Fruit fly (Drosophila melanogaster): ENCODE results near the gene CG43117.

CG43117 gene

dm6 chr3R:26463558-26463957 is 9.0 kb downstream of the CG43117 start:
- TF ChIP-seq usp (GFP tag; optimal IDR thresholded peaks at IDR 0.05) (no peak), EcR (GFP tag; optimal IDR thresholded peaks at IDR 0.05) (no peak), psq (optimal IDR thresholded peaks at IDR 0.05) (no peak), CG8478 (optimal IDR thresholded peaks at IDR 0.05) (no peak), pan (optimal IDR thresholded peaks at IDR 0.05) (no peak), Dll (optimal IDR thresholded peaks at IDR 0.05) (no peak)

DNA sequence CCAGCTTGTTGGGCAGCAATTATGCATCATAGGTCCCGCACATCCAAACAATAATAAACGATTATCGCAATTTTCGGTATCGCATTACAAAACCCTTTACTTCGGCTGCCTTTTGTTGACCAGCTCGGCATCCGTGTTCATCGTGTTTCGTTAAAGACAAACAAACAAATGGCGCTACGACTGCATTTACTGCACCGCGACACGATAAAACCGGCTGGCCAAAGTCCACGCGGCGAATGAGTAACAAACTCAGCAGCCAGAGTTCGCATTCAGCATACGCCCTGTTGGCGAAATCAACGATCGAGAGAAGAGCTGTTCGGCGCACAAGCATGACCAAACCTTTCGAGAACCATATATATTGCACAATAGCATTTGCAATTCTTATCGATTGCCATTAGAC is 9.8 kb downstream of the CG43117 start:
- TF ChIP-seq usp (GFP tag; optimal IDR thresholded peaks at IDR 0.05) (no peak), CG8478 (optimal IDR thresholded peaks at IDR 0.05) (no peak), pan (optimal IDR thresholded peaks at IDR 0.05) (no peak), EcR (GFP tag; optimal IDR thresholded peaks at IDR 0.05) (no peak), Dll (optimal IDR thresholded peaks at IDR 0.05) (no peak), psq (optimal IDR thresholded peaks at IDR 0.05) (no peak)

- TF ChIP-seq CG8478 (optimal IDR thresholded peaks at IDR 0.05), result no peak
- TF ChIP-seq EcR (GFP tag; optimal IDR thresholded peaks at IDR 0.05), result no peak
- no peak for TF ChIP-seq pan (optimal IDR thresholded peaks at IDR 0.05)
- TF ChIP-seq usp (GFP tag; optimal IDR thresholded peaks at IDR 0.05), result no peak
- TF ChIP-seq Dll (optimal IDR thresholded peaks at IDR 0.05), result no peak
- no peak for TF ChIP-seq psq (optimal IDR thresholded peaks at IDR 0.05)
These were observed 10.5 kb downstream of the CG43117 start for dm6 chr3R:26465121-26465520.

dm6 chr3R:26478040-26478439 is 23.4 kb downstream of the CG43117 start:
- TF ChIP-seq psq (optimal IDR thresholded peaks at IDR 0.05), result no peak

DNA sequence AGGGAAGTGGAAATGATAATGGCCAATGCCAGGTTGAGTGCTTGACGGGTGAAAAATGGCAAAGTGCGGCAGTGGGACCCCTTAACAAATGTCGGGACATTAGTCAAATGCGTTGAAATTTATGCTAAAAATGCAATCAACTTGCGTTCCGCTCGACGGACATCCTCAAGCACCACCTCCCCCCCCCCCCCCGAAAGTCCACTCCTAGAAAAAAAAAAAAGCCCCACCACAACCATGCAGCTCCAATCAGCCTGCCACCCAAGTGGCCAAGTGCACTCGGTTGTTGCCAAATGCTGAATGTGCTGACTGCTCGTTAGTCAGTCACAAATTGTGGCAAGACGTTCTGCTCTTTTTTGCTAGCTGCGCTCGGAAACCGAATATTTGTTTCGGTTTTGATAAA is 24.1 kb downstream of the CG43117 start:
- no peak for TF ChIP-seq usp (GFP tag; optimal IDR thresholded peaks at IDR 0.05)
- TF ChIP-seq psq (optimal IDR thresholded peaks at IDR 0.05), result no peak
- TF ChIP-seq CG8478 (optimal IDR thresholded peaks at IDR 0.05), result no peak
- no peak for TF ChIP-seq Dll (optimal IDR thresholded peaks at IDR 0.05)
- no peak for TF ChIP-seq EcR (GFP tag; optimal IDR thresholded peaks at IDR 0.05)
- TF ChIP-seq pan (optimal IDR thresholded peaks at IDR 0.05), result no peak

DNA sequence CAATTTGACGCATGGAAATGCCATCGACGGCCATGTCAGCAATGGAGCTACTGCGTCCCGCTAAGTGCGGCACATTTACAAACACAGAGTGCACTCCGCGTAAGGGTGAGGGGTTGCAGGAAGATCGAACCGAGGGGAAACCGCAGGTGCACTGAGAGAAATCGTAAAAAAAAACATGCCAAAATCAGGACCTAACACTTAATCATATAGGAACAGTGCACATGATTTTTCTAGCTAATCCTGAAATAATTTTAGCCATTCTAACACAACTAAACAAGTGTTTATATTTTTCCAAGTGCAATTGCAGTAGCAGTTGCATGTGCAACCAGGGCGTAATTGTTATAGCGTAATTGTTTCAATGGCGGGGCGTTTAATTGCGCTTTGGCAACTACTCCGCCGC is 24.6 kb downstream of the CG43117 start:
- TF ChIP-seq CG8478 (optimal IDR thresholded peaks at IDR 0.05) (no peak), EcR (GFP tag; optimal IDR thresholded peaks at IDR 0.05) (no peak), pan (optimal IDR thresholded peaks at IDR 0.05) (no peak), psq (optimal IDR thresholded peaks at IDR 0.05) (no peak), Dll (optimal IDR thresholded peaks at IDR 0.05) (no peak), usp (GFP tag; optimal IDR thresholded peaks at IDR 0.05) (no peak)

DNA sequence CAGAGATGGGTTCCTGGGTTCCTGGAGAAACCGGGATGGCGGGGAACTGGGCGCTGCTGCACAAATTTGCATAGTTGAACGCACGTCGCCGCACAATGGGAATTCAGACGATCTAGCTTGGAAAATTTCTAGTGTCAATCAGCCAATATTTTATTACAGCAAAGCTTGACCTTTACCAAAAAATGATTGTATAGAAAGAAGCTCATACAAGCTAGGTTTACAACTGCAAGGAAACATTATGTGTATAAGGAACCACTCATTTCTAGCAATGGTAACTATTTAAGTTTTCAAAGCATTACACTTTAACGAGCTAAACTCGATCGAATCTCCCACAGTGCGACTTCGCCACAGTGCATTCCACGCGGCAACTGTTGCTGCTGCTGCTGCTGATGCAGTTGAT is 25.8 kb downstream of the CG43117 start:
- TF ChIP-seq EcR (GFP tag; optimal IDR thresholded peaks at IDR 0.05) (no peak), usp (GFP tag; optimal IDR thresholded peaks at IDR 0.05) (no peak), psq (optimal IDR thresholded peaks at IDR 0.05) (no peak), pan (optimal IDR thresholded peaks at IDR 0.05) (no peak), CG8478 (optimal IDR thresholded peaks at IDR 0.05) (no peak), Dll (optimal IDR thresholded peaks at IDR 0.05) (no peak)

- TF ChIP-seq CG8478 (optimal IDR thresholded peaks at IDR 0.05) (no peak), EcR (GFP tag; optimal IDR thresholded peaks at IDR 0.05) (no peak), psq (optimal IDR thresholded peaks at IDR 0.05) (no peak), usp (GFP tag; optimal IDR thresholded peaks at IDR 0.05) (no peak)
These were observed 26.6 kb downstream of the CG43117 start for dm6 chr3R:26481231-26481630.

DNA sequence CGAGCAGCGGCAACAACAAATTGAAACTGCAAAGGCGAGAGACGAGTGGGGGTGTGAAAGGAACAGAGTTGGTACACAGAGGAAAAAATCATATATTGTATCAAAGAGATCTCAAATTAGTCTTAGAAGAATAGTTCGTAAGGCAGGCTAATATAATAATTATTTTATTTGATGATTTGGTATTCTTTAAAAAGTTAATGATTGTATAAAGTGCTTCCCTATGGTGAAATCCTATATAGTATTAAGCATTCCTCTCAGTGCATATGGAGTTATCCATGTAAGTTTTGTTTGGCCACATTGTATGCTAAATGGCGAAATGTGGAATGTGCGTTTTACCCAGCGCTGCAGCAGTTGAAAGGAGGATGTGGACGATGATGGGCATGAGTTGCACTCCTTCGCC is 29.1 kb downstream of the CG43117 start:
- TF ChIP-seq psq (optimal IDR thresholded peaks at IDR 0.05) (no peak), CG8478 (optimal IDR thresholded peaks at IDR 0.05) (no peak), usp (GFP tag; optimal IDR thresholded peaks at IDR 0.05) (no peak), EcR (GFP tag; optimal IDR thresholded peaks at IDR 0.05) (no peak), pan (optimal IDR thresholded peaks at IDR 0.05) (no peak), Dll (optimal IDR thresholded peaks at IDR 0.05) (no peak)

- TF ChIP-seq usp (GFP tag; optimal IDR thresholded peaks at IDR 0.05) (no peak), EcR (GFP tag; optimal IDR thresholded peaks at IDR 0.05) (no peak), CG8478 (optimal IDR thresholded peaks at IDR 0.05) (no peak), pan (optimal IDR thresholded peaks at IDR 0.05) (no peak), Dll (optimal IDR thresholded peaks at IDR 0.05) (no peak), psq (optimal IDR thresholded peaks at IDR 0.05) (no peak)
These were observed 29.9 kb downstream of the CG43117 start for dm6 chr3R:26484511-26484910.

- TF ChIP-seq EcR (GFP tag; optimal IDR thresholded peaks at IDR 0.05) (no peak), usp (GFP tag; optimal IDR thresholded peaks at IDR 0.05) (no peak), pan (optimal IDR thresholded peaks at IDR 0.05) (no peak), psq (optimal IDR thresholded peaks at IDR 0.05) (no peak), Dll (optimal IDR thresholded peaks at IDR 0.05) (no peak), CG8478 (optimal IDR thresholded peaks at IDR 0.05) (no peak)
These were observed 30.8 kb downstream of the CG43117 start for dm6 chr3R:26485240-26485865.

- TF ChIP-seq psq (optimal IDR thresholded peaks at IDR 0.05) (no peak), pan (optimal IDR thresholded peaks at IDR 0.05) (no peak), EcR (GFP tag; optimal IDR thresholded peaks at IDR 0.05) (no peak), Dll (optimal IDR thresholded peaks at IDR 0.05) (no peak), CG8478 (optimal IDR thresholded peaks at IDR 0.05) (no peak)
These were observed 34.9 kb downstream of the CG43117 start for dm6 chr3R:26489456-26489855.

DNA sequence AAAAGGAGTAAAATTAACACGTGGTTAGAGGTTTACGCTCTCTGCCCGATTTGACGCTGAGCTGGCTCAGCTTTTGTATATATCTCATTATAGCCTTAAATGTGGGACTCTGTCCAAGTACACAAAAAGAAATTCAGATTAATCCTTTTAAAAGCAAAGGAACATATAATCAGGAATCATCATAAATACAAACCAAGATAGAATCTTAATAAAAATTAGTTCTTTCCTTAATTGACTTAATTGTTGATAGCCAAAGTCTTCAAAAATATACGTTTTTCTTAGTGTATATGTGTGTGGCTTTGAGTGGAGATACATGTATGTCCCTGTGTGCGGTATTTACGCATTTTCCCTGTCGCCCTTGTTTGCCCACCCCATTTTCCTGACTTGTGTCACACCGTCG is 39.7 kb downstream of the CG43117 start:
- TF ChIP-seq pan (optimal IDR thresholded peaks at IDR 0.05), result no peak

Data from whole organism.